Fruit fly (Drosophila melanogaster) whole organism, pupa: Measurements from ENCODE around the gene dome.

Experiments
- CG10348 ChIP-seq: fragments of 200-800 bp; sonication (Bioruptor generic); IDR thresholded peaks from 2 replicates; pipeline ENCODE4 v1.3.6; 2022; ENCODE audit warnings: missing biosample characterization, missing genetic modification characterization
- CG12605 ChIP-seq: fragments of 200-800 bp; sonication (Bioruptor generic); IDR thresholded peaks from 2 replicates; pipeline ENCODE4 v1.3.6; 2022; ENCODE audit warnings: missing biosample characterization, missing genetic modification characterization
- CG13204 ChIP-seq: fragments of 200-800 bp; sonication (Bioruptor generic); optimal IDR thresholded peaks from 2 replicates; lab custom pipeline; 2018; ENCODE audit warnings: missing biosample characterization, mild to moderate bottlenecking, missing genetic modification characterization, moderate library complexity
- CG14655 ChIP-seq: fragments of 200-800 bp; sonication (Bioruptor generic); optimal IDR thresholded peaks from 3 replicates; lab custom pipeline; 2017; ENCODE audit warnings: mild to moderate bottlenecking, missing biosample characterization, missing genetic modification reagents, missing genetic modification characterization
- CG15710 ChIP-seq: fragments of 200-800 bp; sonication (Bioruptor generic); optimal IDR thresholded peaks from 2 replicates; lab custom pipeline; 2018; ENCODE audit warnings: missing biosample characterization, mild to moderate bottlenecking, missing genetic modification characterization, moderate library complexity
- CG17806 ChIP-seq: fragments of 200-800 bp; sonication (Bioruptor generic); optimal IDR thresholded peaks from 2 replicates; lab custom pipeline; 2018; ENCODE audit warnings: missing biosample characterization, mild to moderate bottlenecking, missing genetic modification characterization, moderate library complexity
- CG32121 ChIP-seq: fragments of 200-800 bp; sonication (Bioruptor generic); IDR thresholded peaks from 2 replicates; pipeline ENCODE4 v1.3.6; 2022; ENCODE audit warnings: missing biosample characterization, missing genetic modification characterization
- CG34367 ChIP-seq: fragments of 200-800 bp; sonication (Bioruptor generic); optimal IDR thresholded peaks from 2 replicates; lab custom pipeline; 2018; ENCODE audit warnings: missing biosample characterization, mild to moderate bottlenecking, missing genetic modification characterization
- CG4496 ChIP-seq: fragments of 200-800 bp; sonication (Bioruptor generic); IDR thresholded peaks from 3 replicates; pipeline ENCODE4 v1.3.6; 2022; ENCODE audit warnings: missing biosample characterization, missing genetic modification characterization
- CG8159 ChIP-seq: fragments of 200-800 bp; sonication (Bioruptor generic); optimal IDR thresholded peaks from 3 replicates; lab custom pipeline; 2018; ENCODE audit warnings: missing biosample characterization, mild to moderate bottlenecking, missing genetic modification characterization, moderate library complexity
- CG8301 ChIP-seq: fragments of 200-800 bp; sonication (Bioruptor generic); optimal IDR thresholded peaks from 2 replicates; lab custom pipeline; 2018; ENCODE audit warnings: missing biosample characterization, mild to moderate bottlenecking, missing genetic modification characterization
- CG9948 ChIP-seq: fragments of 200-800 bp; sonication (Bioruptor generic); optimal IDR thresholded peaks from 2 replicates; lab custom pipeline; 2018; ENCODE audit warnings: missing biosample characterization, mild to moderate bottlenecking, missing genetic modification characterization, moderate library complexity
- D1 ChIP-seq: fragments of 200-800 bp; sonication (Bioruptor generic); optimal IDR thresholded peaks from 2 replicates; lab custom pipeline; 2018; ENCODE audit warnings: missing biosample characterization, mild to moderate bottlenecking, missing genetic modification characterization, moderate library complexity
- EcR ChIP-seq: fragments of 200-800 bp; sonication (Bioruptor generic); optimal IDR thresholded peaks from 3 replicates; lab custom pipeline; 2019; ENCODE audit warnings: missing biosample characterization, missing genetic modification characterization, mild to moderate bottlenecking, moderate library complexity, missing genetic modification reagents
- Ets98B ChIP-seq: fragments of 200-800 bp; sonication (Bioruptor generic); IDR thresholded peaks from 2 replicates; pipeline ENCODE4 v1.3.6; 2022; ENCODE audit warnings: missing biosample characterization, missing genetic modification characterization
- Pif1A ChIP-seq: fragments of 200-800 bp; sonication (Bioruptor generic); optimal IDR thresholded peaks from 3 replicates; lab custom pipeline; 2016; ENCODE audit warnings: missing biosample characterization, missing genetic modification characterization
- Pif1B ChIP-seq: fragments of 200-800 bp; sonication (Bioruptor generic); optimal IDR thresholded peaks from 3 replicates; lab custom pipeline; 2016; ENCODE audit warnings: missing biosample characterization, missing genetic modification characterization
- Snoo ChIP-seq: fragments of 200-800 bp; sonication (Bioruptor generic); optimal IDR thresholded peaks from 3 replicates; lab custom pipeline; 2017; ENCODE audit warnings: missing biosample characterization, mild to moderate bottlenecking, missing genetic modification characterization, inconsistent platforms
- fd96Ca ChIP-seq: fragments of 200-800 bp; sonication (Bioruptor generic); IDR thresholded peaks from 3 replicates; pipeline ENCODE4 v1.3.6; 2022; ENCODE audit warnings: missing biosample characterization, missing genetic modification characterization
- gl ChIP-seq: fragments of 200-800 bp; sonication (Bioruptor generic); optimal IDR thresholded peaks from 2 replicates; lab custom pipeline; 2018; ENCODE audit warnings: missing biosample characterization, mild to moderate bottlenecking, missing genetic modification characterization
- rn ChIP-seq: fragments of 200-800 bp; sonication (Bioruptor generic); IDR thresholded peaks from 2 replicates; pipeline ENCODE4 v1.3.6; 2022; ENCODE audit warnings: missing biosample characterization, missing genetic modification characterization

dome gene

dm6 chrX:19642819-19643504, 40.4 kb downstream of the dome start, which contains the start of the genes CG12237 and Sec61gamma:
Gene CG12237 (minus strand): TSS chrX:19642869.
Gene Sec61gamma (plus strand): TSS chrX:19643327.
- TF ChIP-seq Snoo (tag; lab: Kevin White, UChicago) (peak; percentile 13), Ets98B (GFP tag; lab: Robert Waterston, UW) (peak; percentile 42; the same call in 1 of the 2 replicates), CG34367 (tag; lab: Kevin White, UChicago) (peak; percentile 0), Pif1B (GFP tag; lab: Kevin White, UChicago) (no peak)

- TF ChIP-seq EcR (GFP tag; lab: Kevin White, UChicago) (no peak), D1 (no peak), CG13204 (GFP tag; lab: Kevin White, UChicago) (no peak), CG4496 (peak; percentile 31; the same call in 1 of the 3 replicates)
These were observed 42.5 kb downstream of the dome start for dm6 chrX:19640707-19641248.

dm6 chrX:19638328-19638940, 44.9 kb downstream of the dome start, which contains the start of gene Rcd-1:
Gene Rcd-1 (plus strand): TSS chrX:19638767.
- TF ChIP-seq gl (no peak), CG8301 (tag; lab: Kevin White, UChicago) (no peak), CG32121 (GFP tag; lab: Robert Waterston, UW) (no peak)

DNA sequence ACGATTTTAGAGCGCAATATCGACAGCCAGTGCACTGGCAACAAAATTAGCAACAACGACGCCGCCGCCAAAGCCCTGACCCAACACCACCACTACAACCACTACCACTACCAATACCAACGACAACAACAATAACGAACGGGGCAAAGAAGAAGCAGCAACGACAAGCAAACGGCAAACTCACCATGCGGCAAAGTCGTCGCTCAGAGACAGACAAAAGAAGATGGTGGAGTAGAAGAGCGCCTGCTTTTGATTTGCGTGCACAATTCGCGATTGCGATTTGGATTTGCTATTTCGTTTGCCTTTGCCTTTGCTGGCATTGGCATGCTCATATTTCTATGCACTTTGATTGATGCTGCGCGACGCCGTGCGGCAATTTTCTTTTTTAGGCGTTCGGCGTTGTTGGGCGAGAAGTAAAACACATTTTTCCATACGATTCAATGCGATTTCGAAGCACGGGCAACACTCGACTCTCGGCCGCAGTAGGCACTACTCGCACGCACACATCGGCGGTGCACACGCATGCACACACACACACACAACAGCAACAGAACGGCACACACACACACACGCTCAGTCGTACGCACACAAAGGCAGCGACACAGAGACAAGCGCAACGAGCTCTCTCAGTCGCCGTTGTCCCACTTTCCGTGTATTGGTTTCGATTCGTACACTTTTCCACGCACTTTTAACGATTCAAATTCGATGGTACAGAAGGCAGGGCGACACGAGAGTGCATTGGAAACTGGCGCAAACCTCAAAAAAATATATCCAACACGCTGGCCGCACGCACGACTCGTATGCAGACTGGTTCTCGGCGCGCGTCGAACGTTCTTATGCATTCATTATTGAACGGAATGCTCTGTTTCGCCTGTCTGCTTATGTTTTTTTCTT, 45.6 kb downstream of the dome start:
- TF ChIP-seq CG15710 (tag; lab: Kevin White, UChicago) = no peak
- peak; percentile 15; the same call in 1 of the 2 replicates for TF ChIP-seq CG32121 (GFP tag; lab: Robert Waterston, UW)
- no peak for TF ChIP-seq fd96Ca
- TF ChIP-seq CG17806 (tag; lab: Kevin White, UChicago) = no peak
- no peak for TF ChIP-seq Ets98B (GFP tag; lab: Robert Waterston, UW)
- TF ChIP-seq CG12605 (GFP tag; lab: Robert Waterston, UW) = no peak
- no peak for TF ChIP-seq EcR (GFP tag; lab: Kevin White, UChicago)
- no peak for TF ChIP-seq CG8159
- no peak for TF ChIP-seq D1
- no peak for TF ChIP-seq CG10348 (GFP tag; lab: Robert Waterston, UW)
- no peak for TF ChIP-seq CG34367 (tag; lab: Kevin White, UChicago)
- TF ChIP-seq gl = no peak
- no peak for TF ChIP-seq CG9948 (tag; lab: Kevin White, UChicago)
- TF ChIP-seq CG4496 = 0 out of 3 replicates have a peak, but pooled peaks have one; percentile 24

- TF ChIP-seq Snoo (tag; lab: Kevin White, UChicago) = no peak
- peak; percentile 3 for TF ChIP-seq Pif1B (GFP tag; lab: Kevin White, UChicago)
- TF ChIP-seq EcR (GFP tag; lab: Kevin White, UChicago) = peak; percentile 49
- TF ChIP-seq Pif1A (GFP tag; lab: Kevin White, UChicago) = no peak
- TF ChIP-seq CG13204 (GFP tag; lab: Kevin White, UChicago) = peak; percentile 66
- TF ChIP-seq CG32121 (GFP tag; lab: Robert Waterston, UW) = no peak
- TF ChIP-seq CG8301 (tag; lab: Kevin White, UChicago) = no peak
- TF ChIP-seq fd96Ca = peak; percentile 39; the same call in 1 of the 3 replicates
- peak; percentile 67; the same call in 2 of the 3 replicates for TF ChIP-seq CG4496
- no peak for TF ChIP-seq D1
- TF ChIP-seq CG12605 (GFP tag; lab: Robert Waterston, UW) = no peak
- no peak for TF ChIP-seq CG34367 (tag; lab: Kevin White, UChicago)
- no peak for TF ChIP-seq CG15710 (tag; lab: Kevin White, UChicago)
- peak; percentile 61 for TF ChIP-seq Ets98B (GFP tag; lab: Robert Waterston, UW)
- TF ChIP-seq CG17806 (tag; lab: Kevin White, UChicago) = no peak
- TF ChIP-seq, all 21 proteins: peak for 6
These were observed 46.3 kb downstream of the dome start for dm6 chrX:19637002-19637420.

DNA sequence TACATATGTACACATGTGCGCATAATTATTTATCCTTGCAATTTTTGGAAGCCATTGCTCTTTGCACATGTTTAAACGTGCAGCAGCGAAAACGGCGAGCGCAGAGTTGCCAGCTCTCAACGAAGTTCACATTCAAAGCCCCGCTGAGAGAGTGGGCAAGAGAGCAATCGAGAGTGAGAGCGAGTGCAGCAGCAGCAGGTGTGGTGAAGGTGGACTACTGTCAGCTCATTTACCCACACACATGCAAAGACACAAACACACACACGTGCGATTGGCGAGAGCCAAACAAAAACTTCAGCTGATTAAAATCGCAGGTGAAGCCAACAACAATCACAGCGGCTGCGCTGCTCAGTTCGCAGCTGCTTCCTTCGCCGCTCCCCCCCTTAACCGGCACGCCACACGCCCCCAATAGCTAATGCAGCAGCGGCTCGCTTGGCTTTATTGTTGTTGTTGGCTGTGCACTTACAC, 51.9 kb downstream of the dome start:
- TF ChIP-seq D1 = no peak
- TF ChIP-seq CG12605 (GFP tag; lab: Robert Waterston, UW) = peak; percentile 16; the same call in 1 of the 2 replicates
- peak; percentile 79 for TF ChIP-seq EcR (GFP tag; lab: Kevin White, UChicago)
- no peak for TF ChIP-seq CG14655
- TF ChIP-seq CG4496 = peak; percentile 67; the same call in 2 of the 3 replicates
- TF ChIP-seq Snoo (tag; lab: Kevin White, UChicago) = no peak
- no peak for TF ChIP-seq CG10348 (GFP tag; lab: Robert Waterston, UW)
- TF ChIP-seq CG32121 (GFP tag; lab: Robert Waterston, UW) = peak; percentile 43; the same call in 1 of the 2 replicates
- TF ChIP-seq fd96Ca = 0 out of 3 replicates have a peak, but pooled peaks have one; percentile 29
- no peak for TF ChIP-seq CG34367 (tag; lab: Kevin White, UChicago)
- no peak for TF ChIP-seq rn (GFP tag; lab: Robert Waterston, UW)
- peak; percentile 81 for TF ChIP-seq CG13204 (GFP tag; lab: Kevin White, UChicago)
- no peak for TF ChIP-seq CG8159
- TF ChIP-seq CG9948 (tag; lab: Kevin White, UChicago) = no peak
- TF ChIP-seq gl = no peak
- TF ChIP-seq Ets98B (GFP tag; lab: Robert Waterston, UW) = peak; percentile 41; the same call in 1 of the 2 replicates
- no peak for TF ChIP-seq Pif1B (GFP tag; lab: Kevin White, UChicago)
- TF ChIP-seq CG17806 (tag; lab: Kevin White, UChicago) = no peak
